Fruit fly (Drosophila melanogaster): ENCODE results near the gene Sk2.
A peak's percentile ranks its signal among the peaks of the same experiment; 100 is the strongest.

Gene Sk2

DNA sequence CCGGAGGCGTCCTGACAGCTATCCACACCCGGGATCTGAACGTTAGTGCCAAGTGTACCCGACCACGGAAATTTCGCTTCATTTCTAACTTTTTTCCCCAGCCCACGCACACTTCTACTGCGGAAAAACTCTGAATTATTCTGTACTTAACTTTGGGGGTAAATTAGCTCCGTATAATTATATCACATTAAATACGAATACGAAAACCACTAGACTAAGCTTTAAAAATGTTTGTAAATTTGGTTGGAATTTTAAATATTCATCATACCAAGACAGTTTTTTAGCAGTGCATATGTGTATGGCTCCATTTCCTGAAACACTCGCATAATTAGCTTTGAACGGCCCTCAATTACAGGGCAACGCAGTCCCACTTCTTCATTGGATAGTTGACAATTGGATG, 33.4 kb upstream of the Sk2 start:
- no peak for TF ChIP-seq br (GFP tag; optimal IDR thresholded peaks at IDR 0.05)
- TF ChIP-seq Rel (GFP tag; optimal IDR thresholded peaks at IDR 0.05): no peak
- TF ChIP-seq Rel (tag; optimal IDR thresholded peaks at IDR 0.05): no peak
- TF ChIP-seq Sp1 (GFP tag; optimal IDR thresholded peaks at IDR 0.05): no peak
- no peak for TF ChIP-seq pan (optimal IDR thresholded peaks at IDR 0.05)
- no peak for TF ChIP-seq jim (GFP tag; optimal IDR thresholded peaks at IDR 0.05)
- no peak for TF ChIP-seq Jra (GFP tag; optimal IDR thresholded peaks at IDR 0.05)
- no peak for TF ChIP-seq Dfd (GFP tag; optimal IDR thresholded peaks at IDR 0.05)
- no peak for TF ChIP-seq dl (GFP tag; optimal IDR thresholded peaks at IDR 0.05; ENCODE audit: insufficient read depth in 1 of 2, partially characterized antibody in 2 of 2)
- no peak for TF ChIP-seq GATAd (GFP tag; optimal IDR thresholded peaks at IDR 0.05)
- no peak for TF ChIP-seq Dif (GFP tag; optimal IDR thresholded peaks at IDR 0.05; ENCODE audit: partially characterized antibody)
- TF ChIP-seq ey (GFP tag; optimal IDR thresholded peaks at IDR 0.05): no peak

DNA sequence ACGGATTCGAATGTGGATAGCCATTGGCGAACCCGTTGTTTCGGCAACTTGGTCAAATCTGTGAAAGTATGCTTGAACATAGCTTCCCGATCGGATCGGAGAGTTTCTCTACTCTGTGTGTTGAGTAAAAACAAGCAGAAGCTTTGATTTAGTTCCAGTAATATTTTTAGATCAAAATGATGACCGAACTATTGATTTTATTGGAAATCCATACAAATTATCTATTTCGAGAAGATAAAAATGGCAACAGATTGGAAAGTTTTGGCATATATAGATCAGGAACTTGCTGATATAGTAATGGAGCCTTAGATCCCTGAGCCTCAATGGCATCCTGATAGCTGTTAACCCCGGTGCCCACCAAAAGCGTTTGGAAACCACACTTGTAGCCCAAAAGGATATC, 30.9 kb upstream of the Sk2 start, which contains the start of gene CG32488:
Gene CG32488, minus strand, starts transcription at position 101 of the 400 bp plus-strand sequence.
- TF ChIP-seq pan (optimal IDR thresholded peaks at IDR 0.05): no peak

DNA sequence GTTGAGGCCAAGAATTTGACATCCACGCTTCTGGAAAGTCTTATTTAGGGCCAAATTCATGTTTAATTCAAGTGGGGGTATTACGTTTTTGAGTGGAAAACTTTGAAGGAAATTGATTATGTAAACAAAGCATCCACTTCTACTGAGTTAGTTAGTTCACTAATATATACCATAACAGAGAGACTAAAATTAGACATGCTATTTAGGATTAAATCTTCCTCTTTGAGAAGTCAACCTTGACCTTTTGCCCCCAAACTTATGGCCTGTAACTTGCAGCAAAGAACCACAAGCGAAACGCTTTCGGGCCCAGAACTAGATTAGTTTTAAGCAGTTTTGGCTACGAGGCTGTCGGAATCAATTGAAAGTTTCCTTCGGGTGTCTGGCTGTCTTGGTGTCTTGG, 29.7 kb upstream of the Sk2 start, which contains the start of gene CG32487:
Gene CG32487, minus strand, starts transcription at position 101 of the 400 bp plus-strand sequence.
- no peak for TF ChIP-seq Vsx2 (GFP tag; optimal IDR thresholded peaks at IDR 0.05; ENCODE audit: partially characterized antibody)

DNA sequence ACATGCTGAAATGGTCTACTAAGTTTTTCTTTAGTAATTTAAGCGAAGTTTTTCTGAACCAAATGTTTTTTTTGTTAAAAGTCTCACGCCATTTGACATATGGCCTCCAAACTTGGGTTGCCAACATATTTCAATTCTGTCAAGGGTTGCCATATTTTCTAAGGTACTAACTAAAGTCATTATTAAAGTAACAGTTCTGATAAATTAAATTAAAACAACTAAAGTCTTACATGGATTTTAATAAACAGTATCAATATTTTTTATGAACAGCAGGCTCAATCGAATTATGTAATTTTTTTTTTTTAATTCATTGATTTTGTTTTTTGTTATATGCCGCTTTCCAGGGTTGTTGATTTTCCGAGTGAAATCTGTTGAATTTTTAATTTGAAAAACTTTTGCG, 20.5 kb upstream of the Sk2 start, which contains the start of gene aly:
Gene aly, minus strand, starts transcription at position 101 of the 400 bp plus-strand sequence.
- TF ChIP-seq CrebA (GFP tag; optimal IDR thresholded peaks at IDR 0.05; ENCODE audit: borderline replicate concordance) (no peak), psq (GFP tag; optimal IDR thresholded peaks at IDR 0.05) (no peak), pan (optimal IDR thresholded peaks at IDR 0.05) (no peak), Hr83 (GFP tag; optimal IDR thresholded peaks at IDR 0.05; ENCODE audit: poor library complexity, severe bottlenecking) (no peak)

DNA sequence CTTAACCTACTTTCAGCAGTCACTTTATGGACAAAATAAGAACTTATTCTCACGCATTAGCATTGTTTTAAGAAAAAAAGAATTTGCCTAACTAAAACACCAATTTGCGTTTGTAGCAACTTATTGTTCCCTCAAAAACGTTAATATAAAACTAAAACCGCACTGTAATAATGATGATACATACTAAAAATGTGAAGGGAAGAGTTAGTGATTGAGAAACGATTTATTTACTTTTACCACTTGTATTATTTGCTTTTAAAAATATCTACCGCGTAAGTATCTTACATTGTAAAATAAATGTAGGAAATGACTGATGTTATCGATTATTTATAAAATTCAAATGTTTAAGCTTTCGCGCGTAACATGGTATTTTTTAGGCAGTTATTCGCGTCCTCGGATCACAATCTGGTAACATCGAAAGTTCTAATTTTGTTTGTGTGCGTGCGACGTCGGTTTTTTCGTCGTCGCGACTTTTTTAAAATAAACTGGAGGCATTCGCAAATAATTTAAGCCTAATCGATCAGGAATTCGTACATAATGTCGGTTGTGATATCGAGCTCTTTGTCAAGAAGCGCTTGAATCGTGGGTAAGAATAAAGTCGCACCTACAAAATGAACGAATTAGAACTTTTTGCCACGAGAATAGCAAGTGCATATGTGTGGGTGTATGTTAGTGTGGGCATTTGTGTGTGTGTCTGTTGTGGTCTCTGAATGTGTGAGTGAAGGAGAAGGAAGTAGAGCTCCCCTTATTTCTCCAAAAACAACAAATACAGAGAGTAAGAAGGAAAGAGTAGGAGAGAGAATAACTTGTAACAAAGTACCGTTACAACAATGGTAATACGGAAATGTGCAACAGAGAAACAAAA, 11.9 kb upstream of the Sk2 start, which contains the start of gene CG2162:
Gene CG2162, plus strand, starts transcription at position 418 of the 865 bp plus-strand sequence.
- TF ChIP-seq N (GFP tag; optimal IDR thresholded peaks at IDR 0.05): peak; percentile 81
- no peak for TF ChIP-seq Hr83 (GFP tag; optimal IDR thresholded peaks at IDR 0.05; ENCODE audit: poor library complexity, severe bottlenecking)
- TF ChIP-seq dl (GFP tag; optimal IDR thresholded peaks at IDR 0.05; ENCODE audit: insufficient read depth in 1 of 2, partially characterized antibody in 2 of 2): no peak
- no peak for TF ChIP-seq foxo (GFP tag; optimal IDR thresholded peaks at IDR 0.05)
- peak; percentile 7 for TF ChIP-seq OdsH (GFP tag; optimal IDR thresholded peaks at IDR 0.05)
- TF ChIP-seq h (GFP tag; optimal IDR thresholded peaks at IDR 0.05): peak; percentile 9
- TF ChIP-seq usp (GFP tag; optimal IDR thresholded peaks at IDR 0.05): no peak
- TF ChIP-seq Rel (GFP tag; optimal IDR thresholded peaks at IDR 0.05): no peak
- TF ChIP-seq Rel (tag; optimal IDR thresholded peaks at IDR 0.05): peak; percentile 23

DNA sequence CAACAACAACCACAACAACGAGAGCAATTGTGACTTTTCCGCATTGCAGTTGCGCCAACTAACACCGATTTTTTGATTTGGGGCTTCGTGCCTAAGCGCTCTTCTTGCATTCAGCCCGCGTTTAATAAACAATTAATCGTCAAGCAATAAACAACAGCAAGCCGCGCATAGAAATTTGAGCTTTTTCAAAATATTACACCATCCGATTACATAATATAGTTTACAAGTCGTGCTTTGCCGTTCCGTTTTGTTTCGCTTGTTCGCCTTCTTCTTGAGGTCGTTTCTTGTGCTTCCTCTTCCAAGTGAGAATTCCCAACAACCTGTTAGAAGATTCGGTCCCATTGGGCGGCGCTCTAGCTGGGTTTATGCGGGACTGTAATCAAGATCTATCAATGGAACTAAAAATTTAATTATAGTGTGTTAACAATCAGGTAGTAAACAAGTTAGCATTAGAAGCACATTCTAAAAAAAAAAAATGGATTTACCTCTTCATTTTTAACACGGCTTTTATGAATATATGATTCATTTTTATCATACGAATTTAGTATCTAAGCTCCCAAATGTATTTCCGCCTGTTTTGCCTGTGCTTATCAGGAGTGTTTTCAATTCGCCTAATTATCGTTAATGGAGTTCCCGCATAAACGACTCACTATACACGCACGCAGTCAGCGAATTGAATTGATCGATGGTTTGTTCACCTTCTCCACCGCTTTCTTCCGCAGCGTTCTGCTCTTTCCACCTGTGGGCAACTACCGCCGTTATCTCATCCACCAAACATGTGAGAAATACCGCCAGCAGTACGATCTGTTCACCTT, 10.9 kb upstream of the Sk2 start:
- TF ChIP-seq h (GFP tag; optimal IDR thresholded peaks at IDR 0.05) (peak; percentile 85), sv (GFP tag; optimal IDR thresholded peaks at IDR 0.05) (peak; percentile 71), CrebA (GFP tag; optimal IDR thresholded peaks at IDR 0.05; ENCODE audit: borderline replicate concordance) (no peak), br (GFP tag; optimal IDR thresholded peaks at IDR 0.05) (peak; percentile 73), N (GFP tag; optimal IDR thresholded peaks at IDR 0.05) (no peak), Dfd (GFP tag; optimal IDR thresholded peaks at IDR 0.05) (no peak), Hr78 (GFP tag; optimal IDR thresholded peaks at IDR 0.05) (no peak), dl (GFP tag; optimal IDR thresholded peaks at IDR 0.05; ENCODE audit: insufficient read depth in 1 of 2, partially characterized antibody in 2 of 2) (no peak), rgr (GFP tag; optimal IDR thresholded peaks at IDR 0.05) (peak; percentile 76), dmrt93B (GFP tag; optimal IDR thresholded peaks at IDR 0.05) (peak; percentile 33), woc (GFP tag; optimal IDR thresholded peaks at IDR 0.05) (peak; percentile 14), CG9705 (GFP tag; optimal IDR thresholded peaks at IDR 0.05) (peak; percentile 52), foxo (GFP tag; optimal IDR thresholded peaks at IDR 0.05) (peak in 1 of 2 experiments; percentile 78), Sp1 (GFP tag; optimal IDR thresholded peaks at IDR 0.05) (peak; percentile 76), brk (GFP tag; optimal IDR thresholded peaks at IDR 0.05) (no peak), Hnf4 (GFP tag; optimal IDR thresholded peaks at IDR 0.05) (peak; percentile 41), Rel (GFP tag; optimal IDR thresholded peaks at IDR 0.05) (no peak), Rel (tag; optimal IDR thresholded peaks at IDR 0.05) (peak; percentile 27), Jra (GFP tag; optimal IDR thresholded peaks at IDR 0.05) (peak; percentile 4), fru (GFP tag; optimal IDR thresholded peaks at IDR 0.05) (peak; percentile 81), dsf (GFP tag; optimal IDR thresholded peaks at IDR 0.05; ENCODE audit: borderline replicate concordance) (no peak), Hr83 (GFP tag; optimal IDR thresholded peaks at IDR 0.05; ENCODE audit: poor library complexity, severe bottlenecking) (no peak), OdsH (GFP tag; optimal IDR thresholded peaks at IDR 0.05) (peak; percentile 70), CG32264 (GFP tag; optimal IDR thresholded peaks at IDR 0.05) (peak; percentile 10), HLH106 (tag; optimal IDR thresholded peaks at IDR 0.05) (peak; percentile 55), ey (GFP tag; optimal IDR thresholded peaks at IDR 0.05) (peak; percentile 74)
